Worm (Caenorhabditis elegans) whole organism, L4/young adult: Measurements from ENCODE around the gene F45D3.3.

ENCODE experiments used
- W03F9.2 ChIP-seq: fragments of 150-350 bp; optimal IDR thresholded peaks from 2 replicates; lab custom pipeline; 2014; ENCODE audit warnings: missing biosample characterization, missing genetic modification characterization
- dao-5 ChIP-seq: sonication (generic microtip); optimal IDR thresholded peaks from 2 replicates; lab custom pipeline; 2016; ENCODE audit warnings: missing genotype, missing genetic modification characterization, moderate library complexity, missing compliant biosample characterization
- him-1 ChIP-seq: sonication (generic microtip); optimal IDR thresholded peaks from 2 replicates; lab custom pipeline; 2016; ENCODE audit warnings: missing genotype, missing genetic modification reagents, missing genetic modification characterization, missing compliant biosample characterization

- no peak for TF ChIP-seq dao-5 (tag; lab: Kevin White, UChicago)
- TF ChIP-seq him-1: no peak
- no peak for TF ChIP-seq W03F9.2 (tag; lab: Kevin White, UChicago)
Observed at ce11 chrV:12506185-12506584, 44.0 kb downstream of the F45D3.3 start, which contains the start of gene nlp-46.
